Fruit fly (Drosophila melanogaster) whole organism, embryonic: ENCODE results near the gene CG2772.

Experiments used
- Abd-B ChIP-seq: fragments of 200-800 bp; sonication (Bioruptor generic); optimal IDR thresholded peaks from 2 replicates; lab custom pipeline; 2018; ENCODE audit warnings: missing biosample characterization, mild to moderate bottlenecking, missing genetic modification characterization, moderate library complexity
- Antp ChIP-seq: fragments of 200-800 bp; sonication (Bioruptor generic); optimal IDR thresholded peaks from 3 replicates; lab custom pipeline; 2016; ENCODE audit warnings: missing biosample characterization, missing genetic modification characterization
- Asciz ChIP-seq: fragments of 200-800 bp; sonication (Bioruptor generic); optimal IDR thresholded peaks from 2 replicates; lab custom pipeline; 2017; ENCODE audit warnings: missing biosample characterization, mild to moderate bottlenecking, missing genetic modification characterization, missing genetic modification reagents
- Atf-2 ChIP-seq: fragments of 200-800 bp; sonication (Bioruptor generic); optimal IDR thresholded peaks from 2 replicates; lab custom pipeline; 2016; ENCODE audit warnings: missing biosample characterization, missing genetic modification characterization
- CG10267 ChIP-seq: fragments of 200-800 bp; sonication (Bioruptor generic); optimal IDR thresholded peaks from 2 replicates; lab custom pipeline; 2018; ENCODE audit warnings: missing biosample characterization, mild to moderate bottlenecking, missing genetic modification characterization, moderate library complexity
- CG10543 ChIP-seq: fragments of 200-800 bp; sonication (Bioruptor generic); optimal IDR thresholded peaks from 3 replicates; lab custom pipeline; 2017; ENCODE audit warnings: missing biosample characterization, mild to moderate bottlenecking, missing genetic modification characterization, moderate library complexity
- CG11398 ChIP-seq: fragments of 200-800 bp; sonication (Bioruptor generic); optimal IDR thresholded peaks from 2 replicates; lab custom pipeline; 2016; ENCODE audit warnings: missing biosample characterization, missing genetic modification characterization
- CG11695 ChIP-seq: fragments of 200-800 bp; sonication (Bioruptor generic); IDR thresholded peaks from 3 replicates; pipeline ENCODE4 v1.3.6; 2022; ENCODE audit warnings: missing biosample characterization, missing genetic modification characterization
- CG12391 ChIP-seq: fragments of 200-800 bp; sonication (Bioruptor generic); optimal IDR thresholded peaks from 3 replicates; lab custom pipeline; 2018; ENCODE audit warnings: missing biosample characterization, mild to moderate bottlenecking, missing genetic modification characterization, moderate library complexity
- CG12744 ChIP-seq: fragments of 200-800 bp; sonication (Bioruptor generic); optimal IDR thresholded peaks from 2 replicates; lab custom pipeline; 2016; ENCODE audit warnings: missing biosample characterization, missing genetic modification characterization
- CG12942 ChIP-seq: fragments of 200-800 bp; sonication (Bioruptor generic); optimal IDR thresholded peaks from 3 replicates; lab custom pipeline; 2016; ENCODE audit warnings: missing biosample characterization, missing genetic modification characterization
- CG14014 ChIP-seq: fragments of 200-800 bp; sonication (Bioruptor generic); IDR thresholded peaks from 2 replicates; pipeline ENCODE4 v1.3.6; 2022; ENCODE audit warnings: missing biosample characterization, missing genetic modification characterization
- CG17385 ChIP-seq: fragments of 200-800 bp; sonication (Bioruptor generic); optimal IDR thresholded peaks from 3 replicates; lab custom pipeline; 2018; ENCODE audit warnings: missing biosample characterization, mild to moderate bottlenecking, missing genetic modification characterization
- CG17568 ChIP-seq: fragments of 200-800 bp; sonication (Bioruptor generic); optimal IDR thresholded peaks from 2 replicates; lab custom pipeline; 2018; ENCODE audit warnings: missing biosample characterization, mild to moderate bottlenecking, missing genetic modification characterization, moderate library complexity
- CG18011 ChIP-seq: fragments of 200-800 bp; sonication (Bioruptor generic); optimal IDR thresholded peaks from 2 replicates; lab custom pipeline; 2017; ENCODE audit warnings: missing biosample characterization, missing genetic modification characterization, mild to moderate bottlenecking, moderate library complexity, missing genotype
- CG2199 ChIP-seq: fragments of 200-800 bp; sonication (Bioruptor generic); IDR thresholded peaks from 3 replicates; pipeline ENCODE4 v1.3.6; 2022; ENCODE audit warnings: missing biosample characterization, missing genetic modification characterization
- CG31441 ChIP-seq: fragments of 200-800 bp; sonication (Bioruptor generic); IDR thresholded peaks from 2 replicates; pipeline ENCODE4 v1.3.6; 2022; ENCODE audit warnings: missing biosample characterization, missing genetic modification characterization
- CG32772 ChIP-seq: fragments of 200-800 bp; sonication (Bioruptor generic); IDR thresholded peaks from 2 replicates; pipeline ENCODE4 v1.3.6; 2022; ENCODE audit warnings: missing biosample characterization, missing genetic modification characterization
- CG34376 ChIP-seq: fragments of 200-800 bp; sonication (Bioruptor generic); optimal IDR thresholded peaks from 2 replicates; lab custom pipeline; 2018; ENCODE audit warnings: missing biosample characterization, mild to moderate bottlenecking, missing genetic modification characterization
- CG42726 ChIP-seq: fragments of 200-800 bp; sonication (Bioruptor generic); IDR thresholded peaks from 2 replicates; pipeline ENCODE4 v1.3.6; 2022; ENCODE audit warnings: missing biosample characterization, missing genetic modification characterization; ENCODE audit not compliant: partially characterized antibody
- CG8478 ChIP-seq: fragments of >200 bp; optimal IDR thresholded peaks from 2 replicates; lab custom pipeline; 2018
- CG9727 ChIP-seq: fragments of 200-800 bp; sonication (Bioruptor generic); optimal IDR thresholded peaks from 3 replicates; lab custom pipeline; 2017; ENCODE audit warnings: missing biosample characterization, mild to moderate bottlenecking, missing genetic modification characterization
- CrebB ChIP-seq: fragments of 200-800 bp; sonication (Bioruptor generic); optimal IDR thresholded peaks from 3 replicates; lab custom pipeline; 2018; ENCODE audit warnings: missing biosample characterization, mild to moderate bottlenecking, missing genetic modification characterization
- D ChIP-seq, 2 experiments: fragments of 200-800 bp in 1 of 2; fragments of >200 bp in 1 of 2; sonication (Bioruptor generic) in 1 of 2; optimal IDR thresholded peaks; 2 replicates in 1 of 2; 3 replicates in 1 of 2; lab custom pipeline; 2017; ENCODE audit warnings: mild to moderate bottlenecking in 1 of 2, missing biosample characterization in 1 of 2, missing genetic modification characterization in 1 of 2, missing genetic modification reagents in 1 of 2
- D19B ChIP-seq: fragments of 200-800 bp; sonication (Bioruptor generic); optimal IDR thresholded peaks from 2 replicates; lab custom pipeline; 2017; ENCODE audit warnings: missing biosample characterization, mild to moderate bottlenecking, missing genetic modification characterization
- Dek ChIP-seq: fragments of 200-800 bp; sonication (Bioruptor generic); optimal IDR thresholded peaks from 3 replicates; lab custom pipeline; 2019; ENCODE audit warnings: missing biosample characterization, mild to moderate bottlenecking, missing genetic modification characterization, moderate library complexity
- Gug ChIP-seq: fragments of 200-800 bp; sonication (Bioruptor generic); IDR thresholded peaks from 4 replicates; pipeline ENCODE4 v1.3.6; 2022; ENCODE audit warnings: missing biosample characterization, missing genetic modification characterization
- HLH3B ChIP-seq: fragments of 200-800 bp; sonication (Bioruptor generic); IDR thresholded peaks from 2 replicates; pipeline ENCODE4 v1.3.6; 2022; ENCODE audit warnings: missing biosample characterization, missing genetic modification characterization
- HmgD ChIP-seq: fragments of 200-800 bp; sonication (Bioruptor generic); optimal IDR thresholded peaks from 3 replicates; lab custom pipeline; 2016; ENCODE audit warnings: missing biosample characterization, missing genetic modification characterization
- Meics ChIP-seq: fragments of 200-800 bp; sonication (Bioruptor generic); optimal IDR thresholded peaks from 2 replicates; lab custom pipeline; 2017; ENCODE audit warnings: missing biosample characterization, mild to moderate bottlenecking, missing genetic modification characterization
- NC2β ChIP-seq: fragments of 200-800 bp; sonication (Bioruptor generic); optimal IDR thresholded peaks from 2 replicates; lab custom pipeline; 2016; ENCODE audit warnings: missing biosample characterization, missing genetic modification characterization
- NFAT ChIP-seq: fragments of 200-800 bp; sonication (Bioruptor generic); IDR thresholded peaks from 2 replicates; pipeline ENCODE4 v1.3.6; 2022; ENCODE audit warnings: missing biosample characterization, missing genetic modification characterization
- Oli ChIP-seq: fragments of 200-800 bp; sonication (Bioruptor generic); optimal IDR thresholded peaks from 2 replicates; lab custom pipeline; 2018; ENCODE audit warnings: missing biosample characterization, mild to moderate bottlenecking, missing genetic modification characterization, moderate library complexity
- Rx ChIP-seq: fragments of 200-800 bp; sonication (Bioruptor generic); IDR thresholded peaks from 2 replicates; pipeline ENCODE4 v1.3.6; 2022; ENCODE audit warnings: missing biosample characterization, missing genetic modification characterization
- aop ChIP-seq: fragments of 200-800 bp; sonication (Bioruptor generic); IDR thresholded peaks from 2 replicates; pipeline ENCODE4 v1.3.6; 2022; ENCODE audit warnings: missing biosample characterization, missing genetic modification characterization
- bigmax ChIP-seq: fragments of 200-800 bp; sonication (Bioruptor generic); optimal IDR thresholded peaks from 2 replicates; lab custom pipeline; 2018; ENCODE audit warnings: missing biosample characterization, mild to moderate bottlenecking, missing genetic modification characterization
- danr ChIP-seq: fragments of 200-800 bp; sonication (Bioruptor generic); IDR thresholded peaks from 2 replicates; pipeline ENCODE4 v1.3.6; 2022; ENCODE audit warnings: missing biosample characterization, missing genetic modification characterization
- dimm ChIP-seq: fragments of 200-800 bp; sonication (Bioruptor generic); IDR thresholded peaks from 2 replicates; pipeline ENCODE4 v1.3.6; 2022; ENCODE audit warnings: missing biosample characterization, missing genetic modification characterization
- dmrt11E ChIP-seq: fragments of 200-800 bp; sonication (Bioruptor generic); optimal IDR thresholded peaks from 3 replicates; lab custom pipeline; 2018; ENCODE audit warnings: missing biosample characterization, mild to moderate bottlenecking, missing genetic modification characterization, moderate library complexity
- gem ChIP-seq: fragments of 200-800 bp; sonication (Bioruptor generic); optimal IDR thresholded peaks from 2 replicates; lab custom pipeline; 2019; ENCODE audit warnings: missing biosample characterization, mild to moderate bottlenecking, missing genetic modification characterization, moderate library complexity
- peb ChIP-seq: fragments of 200-800 bp; sonication (Bioruptor generic); IDR thresholded peaks from 2 replicates; pipeline ENCODE4 v1.3.6; 2022; ENCODE audit warnings: missing biosample characterization, missing genetic modification characterization
- ro ChIP-seq: fragments of 200-800 bp; sonication (Bioruptor generic); IDR thresholded peaks from 2 replicates; pipeline ENCODE4 v1.3.6; 2022; ENCODE audit warnings: missing biosample characterization, missing genetic modification characterization
- salm ChIP-seq: fragments of 200-800 bp; sonication (Bioruptor generic); optimal IDR thresholded peaks from 2 replicates; lab custom pipeline; 2018; ENCODE audit warnings: missing biosample characterization, mild to moderate bottlenecking, missing genetic modification characterization
- sna ChIP-seq: fragments of 200-800 bp; sonication (Bioruptor generic); IDR thresholded peaks from 2 replicates; pipeline ENCODE4 v1.3.6; 2022; ENCODE audit warnings: missing biosample characterization, missing genetic modification characterization; ENCODE audit not compliant: partially characterized antibody
- ssp ChIP-seq: fragments of 200-800 bp; sonication (Bioruptor generic); IDR thresholded peaks from 2 replicates; pipeline ENCODE4 v1.3.6; 2022; ENCODE audit warnings: missing biosample characterization, missing genetic modification characterization
- tio ChIP-seq: fragments of 200-800 bp; sonication (Bioruptor generic); optimal IDR thresholded peaks from 2 replicates; lab custom pipeline; 2017; ENCODE audit warnings: missing biosample characterization, missing genetic modification characterization, inconsistent platforms
- tna ChIP-seq: fragments of 200-800 bp; sonication (Bioruptor generic); IDR thresholded peaks from 2 replicates; pipeline ENCODE4 v1.3.6; 2022; ENCODE audit warnings: missing biosample characterization, missing genetic modification characterization; ENCODE audit not compliant: partially characterized antibody
- vnd ChIP-seq: fragments of 200-800 bp; sonication (Bioruptor generic); IDR thresholded peaks from 3 replicates; pipeline ENCODE4 v1.3.6; 2022; ENCODE audit warnings: missing biosample characterization, missing genetic modification characterization; ENCODE audit not compliant: partially characterized antibody

CG2772 gene

DNA sequence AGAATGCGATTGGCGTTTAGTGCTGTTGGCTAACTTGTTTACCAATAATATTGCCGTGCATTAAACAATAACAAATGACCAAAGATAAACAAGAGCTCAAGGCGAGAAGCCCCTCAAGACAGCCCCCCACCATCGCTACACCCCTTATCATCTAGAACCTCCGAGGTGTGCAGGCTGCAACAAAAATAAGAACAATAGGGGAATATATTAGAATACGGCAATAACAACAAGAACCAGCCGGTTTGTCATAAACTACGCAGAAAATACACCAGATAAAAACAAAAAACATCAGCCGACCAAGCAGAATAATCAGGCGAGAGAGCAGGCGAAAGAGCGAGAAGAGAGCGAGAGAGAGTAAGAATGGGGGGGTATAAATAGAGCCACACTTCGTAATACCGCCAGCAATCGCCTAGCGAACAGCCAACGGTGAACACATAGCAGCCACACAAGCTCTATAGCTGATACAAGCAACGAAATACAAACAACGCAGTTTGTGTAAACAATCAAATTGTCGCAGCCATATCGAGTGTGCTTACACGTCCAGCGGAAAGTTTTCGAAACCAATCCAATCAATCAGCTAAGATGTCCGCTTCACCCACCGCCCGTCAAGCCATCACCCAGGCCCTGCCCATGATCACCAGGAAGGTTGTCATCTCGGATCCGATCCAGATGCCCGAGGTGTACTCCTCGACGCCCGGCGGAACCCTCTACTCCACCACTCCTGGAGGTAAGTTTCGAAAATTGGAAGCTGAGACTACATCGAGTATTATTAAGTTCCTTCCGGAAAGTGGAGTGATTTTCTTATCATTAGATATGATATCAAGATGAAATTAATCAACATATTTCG is 32.5 kb downstream of the CG2772 start, which contains the start of gene Thor (continued):
- TF ChIP-seq Abd-B (GFP tag; lab: Kevin White, UChicago): no peak
- no peak for TF ChIP-seq Gug (GFP tag; lab: Robert Waterston, UW)
- TF ChIP-seq CG11398 (GFP tag; lab: Kevin White, UChicago): peak; percentile 80
- peak; percentile 87 for TF ChIP-seq CrebB (tag; lab: Kevin White, UChicago)
- TF ChIP-seq Meics (GFP tag; lab: Kevin White, UChicago): peak; percentile 70
- peak; percentile 28 for TF ChIP-seq CG10267
- no peak for TF ChIP-seq CG32772
- TF ChIP-seq CG42726: peak; percentile 91
- TF ChIP-seq CG10543 (GFP tag; lab: Kevin White, UChicago): peak; percentile 94
- peak; percentile 57; the same call in 1 of the 3 replicates for TF ChIP-seq CG11695 (GFP tag; lab: Robert Waterston, UW)
- TF ChIP-seq Antp (GFP tag; lab: Kevin White, UChicago): peak; percentile 78
- no peak for TF ChIP-seq Oli (tag; lab: Kevin White, UChicago)
- TF ChIP-seq salm (tag; lab: Kevin White, UChicago): peak; percentile 20
- no peak for TF ChIP-seq tio
- TF ChIP-seq CG34376 (GFP tag; lab: Kevin White, UChicago): peak; percentile 93
- TF ChIP-seq CG17385 (GFP tag; lab: Kevin White, UChicago): peak; percentile 63
- TF ChIP-seq CG12942 (GFP tag; lab: Kevin White, UChicago): no peak
- peak; percentile 17 for TF ChIP-seq gem (tag; lab: Kevin White, UChicago)
- TF ChIP-seq peb (GFP tag; lab: Robert Waterston, UW): no peak
- peak; percentile 56 for TF ChIP-seq CG12744 (GFP tag; lab: Kevin White, UChicago)
- peak; percentile 82 for TF ChIP-seq HmgD (GFP tag; lab: Kevin White, UChicago)
- peak; percentile 71 for TF ChIP-seq CG31441 (GFP tag; lab: Robert Waterston, UW)
- peak; percentile 24 for TF ChIP-seq CG18011 (GFP tag; lab: Kevin White, UChicago)
- TF ChIP-seq Rx: 0 out of 2 replicates have a peak, but pooled peaks have one; percentile 30
- TF ChIP-seq CG17568: peak; percentile 71
- no peak for TF ChIP-seq CG8478 (lab: Kevin White, UChicago)
- peak; percentile 72 for TF ChIP-seq NC2β (GFP tag; lab: Kevin White, UChicago)
- TF ChIP-seq CG14014 (GFP tag; lab: Robert Waterston, UW): peak; percentile 64; the same call in 1 of the 2 replicates
- TF ChIP-seq CG2199 (GFP tag; lab: Robert Waterston, UW): peak; percentile 88
- peak; percentile 48; the same call in 1 of the 2 replicates for TF ChIP-seq sna (GFP tag; lab: Robert Waterston, UW)
- peak; percentile 50 for TF ChIP-seq Atf-2 (GFP tag; lab: Kevin White, UChicago)
- peak; percentile 81 for TF ChIP-seq aop (GFP tag; lab: Robert Waterston, UW)
- peak; percentile 44 for TF ChIP-seq bigmax (GFP tag; lab: Kevin White, UChicago)
- TF ChIP-seq danr (GFP tag; lab: Robert Waterston, UW): peak; percentile 65; the same call in 1 of the 2 replicates
- peak; percentile 66; the same call in 1 of the 2 replicates for TF ChIP-seq HLH3B (GFP tag; lab: Robert Waterston, UW)
- no peak for TF ChIP-seq ro (GFP tag; lab: Robert Waterston, UW)
- no peak for TF ChIP-seq D19B (GFP tag; lab: Kevin White, UChicago)
- peak; percentile 25 for TF ChIP-seq Dek
- peak; percentile 96 for TF ChIP-seq NFAT (GFP tag; lab: Robert Waterston, UW)
- no peak for TF ChIP-seq ssp (GFP tag; lab: Robert Waterston, UW)
- TF ChIP-seq Asciz (GFP tag; lab: Kevin White, UChicago): peak; percentile 66
- TF ChIP-seq CG9727: peak; percentile 79
- peak; percentile 33 for TF ChIP-seq CG12391 (tag; lab: Kevin White, UChicago)
- 0 out of 2 replicates have a peak, but pooled peaks have one; percentile 4 for TF ChIP-seq dimm (GFP tag; lab: Robert Waterston, UW)
- TF ChIP-seq tna (GFP tag; lab: Robert Waterston, UW): peak; percentile 73; the same call in 1 of the 2 replicates
- peak; percentile 57 for TF ChIP-seq D (optimal IDR thresholded peaks at IDR 0.05; lab: Kevin White, UChicago)
- peak; percentile 3 for TF ChIP-seq D (GFP tag; optimal IDR thresholded peaks at IDR 0.05; lab: Kevin White, UChicago)
- TF ChIP-seq dmrt11E (tag; lab: Kevin White, UChicago): peak; percentile 9
- no peak for TF ChIP-seq vnd (GFP tag; lab: Robert Waterston, UW)
